Worm (Caenorhabditis elegans): ENCODE data around the gene Y43F8B.14.

Gene Y43F8B.14

ce11 chrV:19468083-19468482 is 12.3 kb upstream of the Y43F8B.14 start, which contains the start of gene Y43F8B.12:
TSS of gene Y43F8B.12 (plus strand) at chrV:19468383.
- TF ChIP-seq unc-62 (GFP tag; optimal IDR thresholded peaks at IDR 0.05) = no peak

- TF ChIP-seq unc-62 (GFP tag; optimal IDR thresholded peaks at IDR 0.05) = no peak
Observed at ce11 chrV:19467574-19467973, 11.8 kb upstream of the Y43F8B.14 start, which contains the start of gene Y43F8B.23. TSS of gene Y43F8B.23 (minus strand) at chrV:19467648.

- TF ChIP-seq unc-62 (GFP tag; optimal IDR thresholded peaks at IDR 0.05) = no peak
Observed at ce11 chrV:19462612-19463011, 6.8 kb upstream of the Y43F8B.14 start, which contains the start of gene Y43F8B.25. TSS of gene Y43F8B.25 (plus strand) at chrV:19462912.

- no peak for TF ChIP-seq unc-62 (GFP tag; optimal IDR thresholded peaks at IDR 0.05)
Observed at ce11 chrV:19462020-19462419, 6.2 kb upstream of the Y43F8B.14 start, which contains the start of gene Y43F8B.15. TSS of gene Y43F8B.15 (minus strand) at chrV:19462120.

- no peak for TF ChIP-seq unc-62 (GFP tag; optimal IDR thresholded peaks at IDR 0.05)
Observed at ce11 chrV:19457120-19457519, 1.3 kb upstream of the Y43F8B.14 start, which contains the start of gene Y43F8B.24. TSS of gene Y43F8B.24 (plus strand) at chrV:19457420.

ce11 chrV:19449544-19449943 is 6.2 kb downstream of the Y43F8B.14 start, which contains the start of gene M04C3.5:
TSS of gene M04C3.5 (plus strand) at chrV:19449733.
- no peak for TF ChIP-seq unc-62 (GFP tag; optimal IDR thresholded peaks at IDR 0.05)

- TF ChIP-seq unc-62 (GFP tag; optimal IDR thresholded peaks at IDR 0.05) = no peak
Observed at ce11 chrV:19448805-19449204, 7.0 kb downstream of the Y43F8B.14 start, which contains the start of gene M04C3.2. TSS of gene M04C3.2 (minus strand) at chrV:19448905.

ce11 chrV:19445442-19445841 is 10.3 kb downstream of the Y43F8B.14 start, which contains the start of gene M04C3.1:
TSS of gene M04C3.1 (minus strand) at chrV:19445605.
- no peak for TF ChIP-seq unc-62 (GFP tag; optimal IDR thresholded peaks at IDR 0.05)

ce11 chrV:19443599-19443998 is 12.2 kb downstream of the Y43F8B.14 start:
- TF ChIP-seq unc-62 (GFP tag; optimal IDR thresholded peaks at IDR 0.05) = no peak

ce11 chrV:19436307-19436706 is 19.5 kb downstream of the Y43F8B.14 start, which contains the start of gene C25F9.14:
TSS of gene C25F9.14 (plus strand) at chrV:19436484.
- TF ChIP-seq unc-62 (GFP tag; optimal IDR thresholded peaks at IDR 0.05) = no peak

- no peak for TF ChIP-seq unc-62 (GFP tag; optimal IDR thresholded peaks at IDR 0.05)
Observed at ce11 chrV:19433806-19434437, 21.8 kb downstream of the Y43F8B.14 start, which contains the start of gene C25F9.16. TSS of gene C25F9.16 (plus strand) at chrV:19434387.

- TF ChIP-seq unc-62 (GFP tag; optimal IDR thresholded peaks at IDR 0.05) = no peak
Observed at ce11 chrV:19432972-19433371, 22.8 kb downstream of the Y43F8B.14 start, which contains the start of gene C25F9.11. TSS of gene C25F9.11 (minus strand) at chrV:19433072.

ce11 chrV:19432030-19432429 is 23.7 kb downstream of the Y43F8B.14 start:
- no peak for TF ChIP-seq unc-62 (GFP tag; optimal IDR thresholded peaks at IDR 0.05)

- no peak for TF ChIP-seq unc-62 (GFP tag; optimal IDR thresholded peaks at IDR 0.05)
Observed at ce11 chrV:19431036-19431435, 24.7 kb downstream of the Y43F8B.14 start, which contains the start of gene srw-85. TSS of gene srw-85 (minus strand) at chrV:19431136.

- TF ChIP-seq unc-62 (GFP tag; optimal IDR thresholded peaks at IDR 0.05) = no peak
Observed at ce11 chrV:19430351-19430913, 25.3 kb downstream of the Y43F8B.14 start.

- no peak for TF ChIP-seq unc-62 (GFP tag; optimal IDR thresholded peaks at IDR 0.05)
Observed at ce11 chrV:19429605-19430004, 26.2 kb downstream of the Y43F8B.14 start.

ce11 chrV:19428936-19429335 is 26.8 kb downstream of the Y43F8B.14 start:
- no peak for TF ChIP-seq unc-62 (GFP tag; optimal IDR thresholded peaks at IDR 0.05)
